Worm (Caenorhabditis elegans): ENCODE measurements around the gene srh-233.

srh-233 gene

DNA sequence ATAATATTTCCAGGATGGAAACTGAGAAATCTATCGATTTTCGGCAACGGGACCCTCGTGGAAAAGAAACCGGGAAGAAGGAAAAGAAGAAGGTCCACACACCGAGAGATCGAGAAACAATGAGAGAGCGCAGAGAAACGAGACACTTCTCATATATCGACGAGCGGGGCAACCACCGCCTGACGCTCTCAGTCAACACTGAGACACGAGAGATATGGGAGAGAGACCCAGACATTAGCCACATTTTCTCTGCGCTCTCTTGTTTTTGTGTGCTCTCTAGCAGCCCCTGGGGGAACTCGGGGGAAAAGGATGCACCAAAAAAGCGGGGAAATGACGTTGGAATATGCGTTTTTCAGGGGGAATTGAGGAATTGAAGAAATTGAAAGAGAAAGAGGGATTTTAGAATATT lies 43.4 kb upstream of the srh-233 start (continued):
- TF ChIP-seq hlh-17 (GFP tag; optimal IDR thresholded peaks at IDR 0.05; ENCODE audit: borderline replicate concordance) (no peak), pag-3 (tag; optimal IDR thresholded peaks at IDR 0.05; ENCODE audit: borderline replicate concordance, insufficient read depth) (no peak), C04F5.9 (tag; optimal IDR thresholded peaks at IDR 0.05) (no peak), unc-62 (GFP tag; optimal IDR thresholded peaks at IDR 0.05) (no peak), lsy-2 (tag; optimal IDR thresholded peaks at IDR 0.05) (peak; percentile 77), nhr-12 (tag; optimal IDR thresholded peaks at IDR 0.05) (peak; percentile 1), grh-1 (GFP tag; IDR thresholded peaks at IDR 0.05) (no peak), nhr-71 (tag; optimal IDR thresholded peaks at IDR 0.05) (peak; percentile 94), lin-14 (GFP tag; optimal IDR thresholded peaks at IDR 0.05) (peak; percentile 97), lin-35 (GFP tag; optimal IDR thresholded peaks at IDR 0.05) (peak; percentile 68), ceh-90 (tag; optimal IDR thresholded peaks at IDR 0.05) (no peak), snu-23 (GFP tag; optimal IDR thresholded peaks at IDR 0.05) (peak; percentile 82), ceh-8 (GFP tag; optimal IDR thresholded peaks at IDR 0.05) (no peak), lin-13 (GFP tag; optimal IDR thresholded peaks at IDR 0.05) (peak; percentile 79), unc-86 (tag; optimal IDR thresholded peaks at IDR 0.05) (peak; percentile 93), mab-9 (GFP tag; IDR thresholded peaks at IDR 0.05) (peak; percentile 72), egl-27 (tag; optimal IDR thresholded peaks at IDR 0.05) (peak in 1 of 2 experiments; percentile 29), fkh-4 (tag; optimal IDR thresholded peaks at IDR 0.05; ENCODE audit: borderline replicate concordance) (no peak), lin-15B (tag; optimal IDR thresholded peaks at IDR 0.05) (no peak), ceh-63 (GFP tag; optimal IDR thresholded peaks at IDR 0.05) (no peak), sox-4 (tag; optimal IDR thresholded peaks at IDR 0.05) (peak; percentile 16), unc-98 (GFP tag; IDR thresholded peaks at IDR 0.05) (no peak), nhr-19 (GFP tag; conservative IDR thresholded peaks at IDR 0.05) (peak; percentile 76), aly-2 (tag; optimal IDR thresholded peaks at IDR 0.05) (no peak), mep-1 (tag; optimal IDR thresholded peaks at IDR 0.05) (peak; percentile 72), snpc-4 (tag; optimal IDR thresholded peaks at IDR 0.05) (peak; percentile 35), unc-130 (tag; optimal IDR thresholded peaks at IDR 0.05) (peak; percentile 8), pax-3 (tag; optimal IDR thresholded peaks at IDR 0.05) (peak; percentile 56), ama-1 (optimal IDR thresholded peaks at IDR 0.05) (no peak), alr-1 (tag; optimal IDR thresholded peaks at IDR 0.05; ENCODE audit: borderline replicate concordance) (no peak), elt-2 (tag; optimal IDR thresholded peaks at IDR 0.05) (no peak)

DNA sequence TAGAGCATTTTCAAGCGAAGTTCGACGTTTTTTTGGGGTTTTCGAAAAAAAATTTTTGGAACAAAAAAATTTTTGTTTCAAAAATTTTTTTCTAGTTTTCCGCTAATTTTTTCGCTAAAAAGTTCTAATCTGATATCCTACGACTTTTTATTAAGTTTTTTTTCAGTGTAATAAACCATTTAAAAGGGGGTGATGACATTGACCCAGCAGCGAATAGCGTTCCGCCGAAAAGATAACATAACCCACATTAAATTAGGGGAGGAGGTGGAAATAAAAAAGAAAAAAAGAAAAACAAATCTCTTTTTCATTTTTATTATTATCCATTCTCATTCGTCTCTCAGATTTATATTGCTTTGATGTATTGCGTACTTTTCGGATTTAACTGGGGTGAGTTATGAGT lies 41.7 kb upstream of the srh-233 start, which contains the start of gene Y60A3A.23:
TSS of gene Y60A3A.23 (plus strand) at position 301 of the 400 bp plus-strand sequence.
- no peak for TF ChIP-seq sox-4 (tag; optimal IDR thresholded peaks at IDR 0.05)
- TF ChIP-seq egl-27 (tag; optimal IDR thresholded peaks at IDR 0.05) = no peak
- no peak for TF ChIP-seq nhr-237 (tag; optimal IDR thresholded peaks at IDR 0.05)
- no peak for TF ChIP-seq pqm-1 (tag; optimal IDR thresholded peaks at IDR 0.05)
- TF ChIP-seq tlp-1 (tag; optimal IDR thresholded peaks at IDR 0.05) = no peak
- TF ChIP-seq aly-2 (tag; optimal IDR thresholded peaks at IDR 0.05) = no peak
- no peak for TF ChIP-seq elt-3 (tag; optimal IDR thresholded peaks at IDR 0.05)
- no peak for TF ChIP-seq C04F5.9 (tag; optimal IDR thresholded peaks at IDR 0.05)
- no peak for TF ChIP-seq hlh-4 (tag; optimal IDR thresholded peaks at IDR 0.05)

- no peak for TF ChIP-seq hlh-4 (tag; optimal IDR thresholded peaks at IDR 0.05)
- TF ChIP-seq mep-1 (tag; optimal IDR thresholded peaks at IDR 0.05) = no peak
- TF ChIP-seq lin-15B (tag; optimal IDR thresholded peaks at IDR 0.05) = no peak
- TF ChIP-seq lin-14 (GFP tag; optimal IDR thresholded peaks at IDR 0.05) = no peak
- no peak for TF ChIP-seq egl-13 (tag; optimal IDR thresholded peaks at IDR 0.05)
- TF ChIP-seq ama-1 (optimal IDR thresholded peaks at IDR 0.05) = no peak
- TF ChIP-seq unc-30 (tag; optimal IDR thresholded peaks at IDR 0.05) = no peak
- no peak for TF ChIP-seq fkh-10 (GFP tag; optimal IDR thresholded peaks at IDR 0.05)
- TF ChIP-seq ces-1 (GFP tag; optimal IDR thresholded peaks at IDR 0.05) = no peak
- TF ChIP-seq dsc-1 (tag; optimal IDR thresholded peaks at IDR 0.05) = no peak
- no peak for TF ChIP-seq F16B12.6 (tag; optimal IDR thresholded peaks at IDR 0.05)
- TF ChIP-seq C04F5.9 (tag; optimal IDR thresholded peaks at IDR 0.05) = no peak
- TF ChIP-seq nhr-90 (tag; optimal IDR thresholded peaks at IDR 0.05; ENCODE audit: poor library complexity) = no peak
Measured at ce11 chrV:20011199-20011598, 38.0 kb upstream of the srh-233 start.
